Fruit fly (Drosophila melanogaster) whole organism, embryonic: ENCODE measurements around the gene hyd.

Experiments
- Atf-2 ChIP-seq: fragments of 200-800 bp; sonication (Bioruptor generic); optimal IDR thresholded peaks from 2 replicates; lab custom pipeline; 2016; ENCODE audit warnings: missing biosample characterization, missing genetic modification characterization
- CG10654 ChIP-seq: fragments of 200-800 bp; sonication (Bioruptor generic); optimal IDR thresholded peaks from 2 replicates; lab custom pipeline; 2016; ENCODE audit warnings: missing biosample characterization, missing genetic modification characterization
- CG10979 ChIP-seq: fragments of 200-800 bp; sonication (Bioruptor generic); optimal IDR thresholded peaks from 2 replicates; lab custom pipeline; 2018; ENCODE audit warnings: missing biosample characterization, mild to moderate bottlenecking, missing genetic modification characterization, moderate library complexity
- CG11504 ChIP-seq: fragments of 200-800 bp; sonication (Bioruptor generic); optimal IDR thresholded peaks from 3 replicates; lab custom pipeline; 2019; ENCODE audit warnings: missing biosample characterization, mild to moderate bottlenecking, missing genetic modification characterization, moderate library complexity
- CG12391 ChIP-seq: fragments of 200-800 bp; sonication (Bioruptor generic); optimal IDR thresholded peaks from 3 replicates; lab custom pipeline; 2018; ENCODE audit warnings: missing biosample characterization, mild to moderate bottlenecking, missing genetic modification characterization, moderate library complexity
- CG13424 ChIP-seq: fragments of 200-800 bp; sonication (Bioruptor generic); optimal IDR thresholded peaks from 2 replicates; lab custom pipeline; 2019; ENCODE audit warnings: missing biosample characterization, mild to moderate bottlenecking, missing genetic modification characterization, moderate library complexity
- CG14710 ChIP-seq: fragments of 200-800 bp; sonication (Bioruptor generic); optimal IDR thresholded peaks from 3 replicates; lab custom pipeline; 2019; ENCODE audit warnings: missing biosample characterization, mild to moderate bottlenecking, missing genetic modification characterization, moderate library complexity
- CG18764 ChIP-seq: fragments of 200-800 bp; sonication (Bioruptor generic); optimal IDR thresholded peaks from 3 replicates; lab custom pipeline; 2016; ENCODE audit warnings: missing biosample characterization, missing genetic modification characterization
- CG2199 ChIP-seq: fragments of 200-800 bp; sonication (Bioruptor generic); IDR thresholded peaks from 3 replicates; pipeline ENCODE4 v1.3.6; 2022; ENCODE audit warnings: missing biosample characterization, missing genetic modification characterization
- CG2712 ChIP-seq: fragments of 200-800 bp; optimal IDR thresholded peaks from 3 replicates; lab custom pipeline; 2019; ENCODE audit warnings: missing biosample characterization, mild to moderate bottlenecking, missing genetic modification characterization, moderate library complexity
- CG30020 ChIP-seq: fragments of 200-800 bp; optimal IDR thresholded peaks from 2 replicates; lab custom pipeline; 2019; ENCODE audit warnings: missing biosample characterization, mild to moderate bottlenecking, missing genetic modification characterization, moderate library complexity
- CG3281 ChIP-seq: fragments of 200-800 bp; sonication (Bioruptor generic); optimal IDR thresholded peaks from 3 replicates; lab custom pipeline; 2017; ENCODE audit warnings: missing biosample characterization, mild to moderate bottlenecking, missing genetic modification characterization
- CG34376 ChIP-seq: fragments of 200-800 bp; sonication (Bioruptor generic); optimal IDR thresholded peaks from 2 replicates; lab custom pipeline; 2018; ENCODE audit warnings: missing biosample characterization, mild to moderate bottlenecking, missing genetic modification characterization
- CG4360 ChIP-seq: fragments of 200-800 bp; sonication (Bioruptor generic); IDR thresholded peaks from 2 replicates; pipeline ENCODE4 v1.3.6; 2022; ENCODE audit warnings: missing biosample characterization, missing genetic modification characterization
- CG6272 ChIP-seq: fragments of 200-800 bp; sonication (Bioruptor generic); IDR thresholded peaks from 2 replicates; pipeline ENCODE4 v1.3.6; 2022; ENCODE audit warnings: missing biosample characterization, missing genetic modification characterization
- CG6765 ChIP-seq: fragments of 200-800 bp; sonication (Bioruptor generic); optimal IDR thresholded peaks from 3 replicates; lab custom pipeline; 2017; ENCODE audit warnings: missing biosample characterization, mild to moderate bottlenecking, missing genetic modification characterization
- CG7928 ChIP-seq: fragments of 200-800 bp; sonication (Bioruptor generic); optimal IDR thresholded peaks from 2 replicates; lab custom pipeline; 2017; ENCODE audit warnings: missing biosample characterization, mild to moderate bottlenecking, missing genetic modification characterization
- CG8924 ChIP-seq: fragments of 200-800 bp; optimal IDR thresholded peaks from 3 replicates; lab custom pipeline; 2019; ENCODE audit warnings: missing biosample characterization, mild to moderate bottlenecking, missing genetic modification characterization, moderate library complexity
- CG9609 ChIP-seq: fragments of 200-800 bp; sonication (Bioruptor generic); optimal IDR thresholded peaks from 3 replicates; lab custom pipeline; 2016; ENCODE audit warnings: missing biosample characterization, missing genetic modification characterization
- D19A ChIP-seq: fragments of 200-800 bp; optimal IDR thresholded peaks from 3 replicates; lab custom pipeline; 2019; ENCODE audit warnings: missing biosample characterization, mild to moderate bottlenecking, missing genetic modification characterization, moderate library complexity
- Dek ChIP-seq: fragments of 200-800 bp; sonication (Bioruptor generic); optimal IDR thresholded peaks from 3 replicates; lab custom pipeline; 2019; ENCODE audit warnings: missing biosample characterization, mild to moderate bottlenecking, missing genetic modification characterization, moderate library complexity
- Dfd ChIP-seq, 2 experiments: fragments of >200 bp; optimal IDR thresholded peaks; 2 replicates each; lab custom pipeline; 2017; ENCODE audit warnings: missing biosample characterization in 2 of 2, missing genetic modification characterization in 2 of 2
- Jarid2 ChIP-seq: fragments of 200-800 bp; sonication (Bioruptor generic); optimal IDR thresholded peaks from 3 replicates; lab custom pipeline; 2017; ENCODE audit warnings: mild to moderate bottlenecking, missing biosample characterization, missing genetic modification reagents, missing genetic modification characterization
- MESR4 ChIP-seq: fragments of 200-800 bp; sonication (Bioruptor generic); optimal IDR thresholded peaks from 2 replicates; lab custom pipeline; 2018; ENCODE audit warnings: missing biosample characterization, mild to moderate bottlenecking, missing genetic modification characterization, moderate library complexity
- Med ChIP-seq: fragments of 200-800 bp; sonication (Bioruptor generic); peaks from one replicate; lab custom pipeline; 2016; ENCODE audit warnings: missing biosample characterization, missing genetic modification characterization, mild to moderate bottlenecking, inconsistent platforms, moderate library complexity
- PHDP ChIP-seq: fragments of 200-800 bp; sonication (Bioruptor generic); optimal IDR thresholded peaks from 3 replicates; lab custom pipeline; 2018; ENCODE audit warnings: missing biosample characterization, mild to moderate bottlenecking, missing genetic modification characterization, moderate library complexity
- TFAM ChIP-seq: fragments of 200-800 bp; sonication (Bioruptor generic); optimal IDR thresholded peaks from 2 replicates; lab custom pipeline; 2017; ENCODE audit warnings: missing biosample characterization, missing genetic modification characterization, inconsistent platforms
- al ChIP-seq: fragments of 200-800 bp; sonication (Bioruptor generic); IDR thresholded peaks from 2 replicates; pipeline ENCODE4 v1.3.6; 2022; ENCODE audit warnings: missing biosample characterization, missing genetic modification characterization
- aop ChIP-seq: fragments of 200-800 bp; sonication (Bioruptor generic); IDR thresholded peaks from 2 replicates; pipeline ENCODE4 v1.3.6; 2022; ENCODE audit warnings: missing biosample characterization, missing genetic modification characterization
- chm ChIP-seq: fragments of 200-800 bp; sonication (Bioruptor generic); IDR thresholded peaks from 2 replicates; pipeline ENCODE4 v1.3.6; 2022; ENCODE audit warnings: missing biosample characterization, missing genetic modification characterization
- corto ChIP-seq: fragments of 200-800 bp; sonication (Bioruptor generic); optimal IDR thresholded peaks from 2 replicates; lab custom pipeline; 2016; ENCODE audit warnings: missing biosample characterization, mild to moderate bottlenecking, missing genetic modification characterization, moderate library complexity
- ewg ChIP-seq: fragments of 200-800 bp; sonication (Bioruptor generic); optimal IDR thresholded peaks from 3 replicates; lab custom pipeline; 2017; ENCODE audit warnings: mild to moderate bottlenecking, missing biosample characterization, missing genetic modification reagents, missing genetic modification characterization
- fd96Cb ChIP-seq: fragments of 200-800 bp; sonication (Bioruptor generic); optimal IDR thresholded peaks from 2 replicates; lab custom pipeline; 2018; ENCODE audit warnings: missing biosample characterization, mild to moderate bottlenecking, missing genetic modification characterization, moderate library complexity
- gem ChIP-seq: fragments of 200-800 bp; sonication (Bioruptor generic); optimal IDR thresholded peaks from 2 replicates; lab custom pipeline; 2019; ENCODE audit warnings: missing biosample characterization, mild to moderate bottlenecking, missing genetic modification characterization, moderate library complexity
- gfzf ChIP-seq: fragments of 200-800 bp; sonication (Bioruptor generic); optimal IDR thresholded peaks from 2 replicates; lab custom pipeline; 2016; ENCODE audit warnings: missing biosample characterization, mild to moderate bottlenecking, missing genetic modification characterization, moderate library complexity
- hb ChIP-seq: fragments of 200-800 bp; sonication (Bioruptor generic); IDR thresholded peaks from 3 replicates; pipeline ENCODE4 v1.3.6; 2022; ENCODE audit warnings: missing biosample characterization, missing genetic modification characterization; ENCODE audit not compliant: partially characterized antibody
- hth ChIP-seq: fragments of >200 bp; optimal IDR thresholded peaks from 2 replicates; lab custom pipeline; 2017; ENCODE audit warnings: inconsistent platforms
- odd ChIP-seq: fragments of 200-800 bp; sonication (Bioruptor generic); optimal IDR thresholded peaks from 2 replicates; lab custom pipeline; 2017; ENCODE audit warnings: missing biosample characterization, mild to moderate bottlenecking, missing genetic modification characterization
- phol ChIP-seq: fragments of 200-800 bp; sonication (Bioruptor generic); optimal IDR thresholded peaks from 3 replicates; lab custom pipeline; 2018; ENCODE audit warnings: missing biosample characterization, mild to moderate bottlenecking, missing genetic modification characterization, moderate library complexity
- schlank ChIP-seq: fragments of 200-800 bp; sonication (Bioruptor generic); optimal IDR thresholded peaks from 2 replicates; lab custom pipeline; 2018; ENCODE audit warnings: missing biosample characterization, mild to moderate bottlenecking, missing genetic modification characterization
- sd ChIP-seq: fragments of 200-800 bp; sonication (Bioruptor generic); optimal IDR thresholded peaks from 3 replicates; lab custom pipeline; 2018; ENCODE audit warnings: missing biosample characterization, mild to moderate bottlenecking, missing genetic modification characterization, moderate library complexity
- sens ChIP-seq: fragments of 200-800 bp; sonication (Bioruptor generic); peaks from one replicate; lab custom pipeline; 2016; ENCODE audit warnings: missing biosample characterization, missing genetic modification characterization
- tll ChIP-seq, 2 experiments: fragments of 200-800 bp in 1 of 2; fragments of >200 bp in 1 of 2; sonication (Bioruptor generic) in 1 of 2; optimal IDR thresholded peaks; 2 replicates each; lab custom pipeline; 2017 to 2019; ENCODE audit warnings: missing biosample characterization in 2 of 2, missing genetic modification characterization in 2 of 2, mild to moderate bottlenecking in 1 of 2, moderate library complexity in 1 of 2
- ttk ChIP-seq: fragments of 200-800 bp; sonication (Bioruptor generic); IDR thresholded peaks from 2 replicates; pipeline ENCODE4 v2.1.2; 2022; ENCODE audit warnings: missing biosample characterization, missing genetic modification characterization
- twi ChIP-seq: fragments of 200-800 bp; optimal IDR thresholded peaks from 2 replicates; lab custom pipeline; 2019; ENCODE audit warnings: missing biosample characterization, mild to moderate bottlenecking, missing genetic modification characterization, moderate library complexity
- wdn ChIP-seq: fragments of 200-800 bp; sonication (Bioruptor generic); IDR thresholded peaks from 2 replicates; pipeline ENCODE4 v1.3.6; 2022; ENCODE audit warnings: missing biosample characterization, missing genetic modification characterization

The hyd gene

dm6 chr3R:9735151-9735550, 9.7 kb upstream of the hyd start:
- peak; percentile 58 for TF ChIP-seq Med (GFP tag; lab: Kevin White, UChicago)
- TF ChIP-seq sens (GFP tag; lab: Kevin White, UChicago), result peak; percentile 26
- TF ChIP-seq Jarid2 (GFP tag; lab: Kevin White, UChicago), result no peak
- TF ChIP-seq, all 482 proteins: peak for 2

- peak; percentile 50 for TF ChIP-seq Med (GFP tag; lab: Kevin White, UChicago)
- peak; percentile 20 for TF ChIP-seq twi
- TF ChIP-seq tll (GFP tag; optimal IDR thresholded peaks at IDR 0.05; lab: Kevin White, UChicago), result no peak
- TF ChIP-seq CG2199 (GFP tag; lab: Robert Waterston, UW), result 0 out of 3 replicates have a peak, but pooled peaks have one; percentile 45
- TF ChIP-seq, all 482 proteins: peak for 3
Measured at dm6 chr3R:9733150-9733549, 7.7 kb upstream of the hyd start, which contains the start of gene alphaTub85E. alphaTub85E (minus strand) TSS chr3R:9733250.

dm6 chr3R:9730784-9731183, 5.4 kb upstream of the hyd start, which contains the start of gene FoxP:
FoxP (minus strand) TSS chr3R:9730872.
- TF ChIP-seq MESR4 (GFP tag; lab: Kevin White, UChicago) (no peak), CG18764 (GFP tag; lab: Kevin White, UChicago) (peak; percentile 61), CG30020 (tag; lab: Kevin White, UChicago) (peak; percentile 62), CG12391 (no peak), phol (tag; lab: Kevin White, UChicago) (peak; percentile 24), hb (GFP tag; lab: Robert Waterston, UW) (no peak), CG13424 (peak; percentile 47), CG10979 (tag; lab: Kevin White, UChicago) (peak; percentile 24), PHDP (peak; percentile 19), wdn (GFP tag; lab: Robert Waterston, UW) (no peak), gem (tag; lab: Kevin White, UChicago) (peak; percentile 46), ewg (peak; percentile 88), CG14710 (tag; lab: Kevin White, UChicago) (peak; percentile 25)

dm6 chr3R:9710886-9711285, 14.5 kb downstream of the hyd start, which contains the start of the genes trbd and dmt:
trbd (minus strand) TSS chr3R:9711037.
dmt (plus strand) TSS chr3R:9711142.
- no peak for TF ChIP-seq D19A
- TF ChIP-seq CG2712 (tag; lab: Kevin White, UChicago), result no peak
- TF ChIP-seq Dfd (GFP tag; optimal IDR thresholded peaks at IDR 0.05; lab: Kevin White, UChicago), result no peak
- 0 out of 2 replicates have a peak, but pooled peaks have one; percentile 38 for TF ChIP-seq CG6272 (GFP tag; lab: Robert Waterston, UW)
- no peak for TF ChIP-seq CG3281 (GFP tag; lab: Kevin White, UChicago)
- TF ChIP-seq TFAM (GFP tag; lab: Kevin White, UChicago), result no peak
- TF ChIP-seq chm (GFP tag; lab: Robert Waterston, UW), result no peak
- TF ChIP-seq CG9609, result peak; percentile 53
- no peak for TF ChIP-seq corto
- no peak for TF ChIP-seq ttk (GFP tag; lab: Robert Waterston, UW)
- TF ChIP-seq CG11504, result no peak
- no peak for TF ChIP-seq CG4360
- peak; percentile 17 for TF ChIP-seq Atf-2 (GFP tag; lab: Kevin White, UChicago)
- TF ChIP-seq CG8924 (tag; lab: Kevin White, UChicago), result no peak
- TF ChIP-seq fd96Cb, result no peak
- peak; percentile 99 for TF ChIP-seq CG7928
- no peak for TF ChIP-seq odd (GFP tag; lab: Kevin White, UChicago)
- TF ChIP-seq CG10654 (GFP tag; lab: Kevin White, UChicago), result peak; percentile 55
- TF ChIP-seq sd, result no peak
- no peak for TF ChIP-seq Dek (tag; lab: Kevin White, UChicago)
- no peak for TF ChIP-seq CG6765 (GFP tag; lab: Kevin White, UChicago)
- peak; percentile 99 for TF ChIP-seq gfzf (GFP tag; lab: Kevin White, UChicago)
- TF ChIP-seq al (GFP tag; lab: Robert Waterston, UW), result no peak
- TF ChIP-seq hth (lab: Kevin White, UChicago), result no peak
- TF ChIP-seq aop (GFP tag; lab: Robert Waterston, UW), result no peak
- TF ChIP-seq CG34376 (GFP tag; lab: Kevin White, UChicago), result peak; percentile 51
- TF ChIP-seq schlank (tag; lab: Kevin White, UChicago), result peak; percentile 2
